Fruit fly (Drosophila melanogaster): Measurements from ENCODE around the gene Stip1.

The Stip1 gene

DNA sequence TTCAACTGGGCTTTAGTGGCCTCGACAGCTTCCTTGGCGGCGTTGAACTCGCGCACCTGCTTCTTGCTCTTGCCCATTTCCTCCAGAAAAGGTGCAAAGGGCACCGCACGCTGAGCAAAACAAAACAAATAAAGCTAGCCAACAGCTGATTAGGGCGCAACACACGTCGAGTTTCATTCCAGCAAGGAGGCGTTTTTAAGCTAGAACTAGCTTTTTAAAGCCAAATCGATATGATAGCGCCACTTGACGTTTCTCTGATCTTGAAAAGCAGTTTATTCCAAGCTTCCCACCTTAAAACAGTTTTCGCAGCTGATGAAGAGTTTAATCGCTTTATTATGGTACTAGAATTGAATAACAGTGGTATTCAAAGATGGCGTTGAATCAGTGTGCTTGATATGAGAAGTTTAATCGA, 11.8 kb upstream of the Stip1 start, which contains the start of gene CG11601 (continued):
- TF ChIP-seq E2f1 (GFP tag; IDR thresholded peaks at IDR 0.05) (no peak), pho (GFP tag; optimal IDR thresholded peaks at IDR 0.05) (peak; percentile 59), ken (GFP tag; IDR thresholded peaks at IDR 0.05) (peak; percentile 63; the same call in 2 of the 3 replicates), shn (GFP tag; optimal IDR thresholded peaks at IDR 0.05) (peak; percentile 56), hth (optimal IDR thresholded peaks at IDR 0.05) (no peak), repo (GFP tag; optimal IDR thresholded peaks at IDR 0.05) (no peak), Bgb (GFP tag; IDR thresholded peaks at IDR 0.05; ENCODE audit: partially characterized antibody) (peak; percentile 53), tgo (GFP tag; IDR thresholded peaks at IDR 0.05) (0 out of 3 replicates have a peak, but pooled peaks have one; percentile 14), Ssrp (tag; optimal IDR thresholded peaks at IDR 0.05) (peak; percentile 11), p53 (GFP tag; optimal IDR thresholded peaks at IDR 0.05) (no peak), Hsf (GFP tag; optimal IDR thresholded peaks at IDR 0.05) (peak; percentile 49), Camta (GFP tag; optimal IDR thresholded peaks at IDR 0.05) (no peak), CG17359 (tag; optimal IDR thresholded peaks at IDR 0.05) (peak; percentile 20), CG7786 (GFP tag; optimal IDR thresholded peaks at IDR 0.05) (peak; percentile 36), tll (GFP tag; optimal IDR thresholded peaks at IDR 0.05) (no peak), onecut (GFP tag; IDR thresholded peaks at IDR 0.05) (peak; percentile 47), oc (tag; optimal IDR thresholded peaks at IDR 0.05) (no peak), CG18764 (GFP tag; optimal IDR thresholded peaks at IDR 0.05) (peak; percentile 98), Side (GFP tag; optimal IDR thresholded peaks at IDR 0.05) (peak; percentile 10), CG10654 (GFP tag; optimal IDR thresholded peaks at IDR 0.05) (no peak), CG7839 (tag; optimal IDR thresholded peaks at IDR 0.05) (no peak), CG2120 (GFP tag; optimal IDR thresholded peaks at IDR 0.05) (peak; percentile 60), luna (GFP tag; optimal IDR thresholded peaks at IDR 0.05) (no peak), CG10147 (GFP tag; optimal IDR thresholded peaks at IDR 0.05) (peak; percentile 21), CG2712 (tag; optimal IDR thresholded peaks at IDR 0.05) (peak; percentile 46), dm (GFP tag; optimal IDR thresholded peaks at IDR 0.05) (peak; percentile 14), sob (GFP tag; IDR thresholded peaks at IDR 0.05) (peak; percentile 50; the same call in 1 of the 2 replicates), fd3F (GFP tag; optimal IDR thresholded peaks at IDR 0.05) (peak; percentile 2), Pdp1 (GFP tag; optimal IDR thresholded peaks at IDR 0.05) (peak in 1 of 2 experiments; percentile 57), BEAF-32 (GFP tag; optimal IDR thresholded peaks at IDR 0.05) (peak; percentile 40), CG30020 (tag; optimal IDR thresholded peaks at IDR 0.05) (peak; percentile 15), amos (GFP tag; IDR thresholded peaks at IDR 0.05; ENCODE audit: partially characterized antibody) (peak; percentile 31; the same call in 1 of the 2 replicates), CG32532 (GFP tag; IDR thresholded peaks at IDR 0.05) (0 out of 2 replicates have a peak, but pooled peaks have one; percentile 37), Gsc (GFP tag; IDR thresholded peaks at IDR 0.05) (no peak), wdn (GFP tag; IDR thresholded peaks at IDR 0.05) (no peak), Sry-δ (GFP tag; optimal IDR thresholded peaks at IDR 0.05) (peak; percentile 77), bowl (GFP tag; IDR thresholded peaks at IDR 0.05) (no peak), CG7963 (GFP tag; IDR thresholded peaks at IDR 0.05; ENCODE audit: partially characterized antibody) (no peak), unc-4 (GFP tag; IDR thresholded peaks at IDR 0.05; ENCODE audit: partially characterized antibody) (0 out of 2 replicates have a peak, but pooled peaks have one; percentile 24), CG4404 (GFP tag; IDR thresholded peaks at IDR 0.05) (no peak), CG34422 (GFP tag; IDR thresholded peaks at IDR 0.05) (peak; percentile 52; the same call in 1 of the 3 replicates), bcd (GFP tag; optimal IDR thresholded peaks at IDR 0.05) (peak; percentile 46), CG8924 (tag; optimal IDR thresholded peaks at IDR 0.05) (peak; percentile 13), bsh (GFP tag; optimal IDR thresholded peaks at IDR 0.05) (peak in 1 of 2 experiments; percentile 39), Dad (GFP tag; optimal IDR thresholded peaks at IDR 0.05) (peak; percentile 2), CG17361 (GFP tag; IDR thresholded peaks at IDR 0.05) (peak; percentile 59; the same call in 1 of the 3 replicates), trh (GFP tag; optimal IDR thresholded peaks at IDR 0.05) (no peak), Mad (GFP tag; optimal IDR thresholded peaks at IDR 0.05) (peak; percentile 26), Rx (GFP tag; IDR thresholded peaks at IDR 0.05) (0 out of 2 replicates have a peak, but pooled peaks have one; percentile 12), NfI (GFP tag; optimal IDR thresholded peaks at IDR 0.05) (peak; percentile 28), Antp (GFP tag; optimal IDR thresholded peaks at IDR 0.05) (no peak)
